Fruit fly (Drosophila melanogaster): ENCODE measurements around the gene Mesh1.

Gene Mesh1

DNA sequence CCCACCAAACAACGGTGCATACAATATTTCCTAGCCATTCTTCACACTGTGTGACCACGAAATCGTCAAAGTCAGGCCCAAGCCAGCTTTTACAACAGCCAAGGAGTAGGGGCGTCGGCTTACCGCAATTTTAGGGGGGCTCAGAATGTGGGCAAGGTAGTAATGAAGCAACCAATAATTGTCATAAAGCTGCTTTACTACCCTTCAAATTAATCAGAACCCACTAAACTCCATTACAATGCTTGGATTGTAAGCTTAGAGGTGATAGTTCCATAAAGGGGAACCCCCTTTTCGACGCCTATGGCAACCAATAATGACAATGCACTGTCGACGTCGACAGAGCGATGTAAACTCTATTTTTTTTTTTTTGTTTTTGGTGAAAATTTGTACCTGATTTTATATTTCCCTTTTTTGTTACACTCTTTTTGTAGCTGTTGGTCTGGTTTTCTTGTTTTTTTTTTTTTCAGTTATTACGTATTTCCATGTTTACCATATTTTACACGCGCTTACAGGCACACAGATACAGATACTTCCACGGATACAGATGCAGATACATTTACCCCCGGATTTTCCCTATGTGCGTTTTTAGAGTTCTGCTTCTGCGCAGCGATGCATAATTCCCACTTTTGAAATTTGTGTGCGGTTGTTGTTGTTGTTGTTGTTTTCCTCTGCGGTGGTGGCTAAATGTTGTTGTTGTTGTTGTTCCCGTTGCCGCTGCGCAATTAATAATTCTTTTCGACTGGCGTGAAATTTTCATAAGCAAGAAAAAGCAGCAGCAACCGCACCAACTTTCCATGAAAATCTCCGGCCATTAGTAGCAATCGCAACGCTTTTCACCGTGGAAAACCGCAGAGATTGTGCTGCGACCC lies 2.5 kb upstream of the Mesh1 start (continued):
- TF ChIP-seq CG9797 (GFP tag; optimal IDR thresholded peaks at IDR 0.05) (no peak), Awh (GFP tag; IDR thresholded peaks at IDR 0.05) (peak; percentile 71; the same call in 1 of the 2 replicates), CG7963 (GFP tag; IDR thresholded peaks at IDR 0.05; ENCODE audit: partially characterized antibody) (no peak), CG12299 (tag; optimal IDR thresholded peaks at IDR 0.05) (peak; percentile 59), CG11247 (GFP tag; IDR thresholded peaks at IDR 0.05) (peak; percentile 32; the same call in 1 of the 2 replicates), HLH4C (GFP tag; IDR thresholded peaks at IDR 0.05; ENCODE audit: partially characterized antibody) (no peak), CG9215 (GFP tag; IDR thresholded peaks at IDR 0.05) (peak; percentile 9; the same call in 1 of the 2 replicates), bowl (GFP tag; IDR thresholded peaks at IDR 0.05) (no peak), chinmo (GFP tag; IDR thresholded peaks at IDR 0.05; ENCODE audit: partially characterized antibody) (no peak), dmrt11E (tag; optimal IDR thresholded peaks at IDR 0.05) (peak; percentile 76), CG7839 (tag; optimal IDR thresholded peaks at IDR 0.05) (peak; percentile 81), mirr (GFP tag; optimal IDR thresholded peaks at IDR 0.05) (no peak), Doc2 (GFP tag; IDR thresholded peaks at IDR 0.05) (peak; percentile 51; the same call in 1 of the 2 replicates), Poxn (GFP tag; IDR thresholded peaks at IDR 0.05) (no peak), gce (GFP tag; IDR thresholded peaks at IDR 0.05) (peak; percentile 76), mld (GFP tag; IDR thresholded peaks at IDR 0.05; ENCODE audit: partially characterized antibody) (no peak), HLHmδ (GFP tag; optimal IDR thresholded peaks at IDR 0.05) (no peak), Abd-B (GFP tag; optimal IDR thresholded peaks at IDR 0.05) (peak; percentile 75), Asciz (GFP tag; optimal IDR thresholded peaks at IDR 0.05) (peak; percentile 72), CG7928 (GFP tag; optimal IDR thresholded peaks at IDR 0.05) (no peak), CG15696 (tag; optimal IDR thresholded peaks at IDR 0.05) (peak; percentile 51), lilli (GFP tag; optimal IDR thresholded peaks at IDR 0.05) (peak; percentile 55), CG34376 (GFP tag; optimal IDR thresholded peaks at IDR 0.05) (no peak), row (GFP tag; IDR thresholded peaks at IDR 0.05) (peak; percentile 80), Nf-YA (GFP tag; IDR thresholded peaks at IDR 0.05) (peak; percentile 71), CG3281 (GFP tag; optimal IDR thresholded peaks at IDR 0.05) (peak; percentile 31), Ssrp (tag; optimal IDR thresholded peaks at IDR 0.05) (peak; percentile 84), h (optimal IDR thresholded peaks at IDR 0.05) (no peak), Usf (GFP tag; optimal IDR thresholded peaks at IDR 0.05) (peak; percentile 39), bigmax (GFP tag; optimal IDR thresholded peaks at IDR 0.05) (no peak), CG7556 (GFP tag; optimal IDR thresholded peaks at IDR 0.05) (peak; percentile 72), CG11504 (tag; optimal IDR thresholded peaks at IDR 0.05) (peak; percentile 88), jing (GFP tag; optimal IDR thresholded peaks at IDR 0.05) (peak; percentile 73), CG1832 (GFP tag; optimal IDR thresholded peaks at IDR 0.05) (no peak), abd-A (tag; optimal IDR thresholded peaks at IDR 0.05) (no peak), ato (GFP tag; IDR thresholded peaks at IDR 0.05; ENCODE audit: partially characterized antibody) (no peak), Dip3 (GFP tag; optimal IDR thresholded peaks at IDR 0.05) (no peak), run (tag; optimal IDR thresholded peaks at IDR 0.05) (peak; percentile 65), Hand (GFP tag; optimal IDR thresholded peaks at IDR 0.05) (no peak), al (GFP tag; IDR thresholded peaks at IDR 0.05) (0 out of 2 replicates have a peak, but pooled peaks have one; percentile 13), CG1603 (tag; optimal IDR thresholded peaks at IDR 0.05) (peak; percentile 92), CG33557 (GFP tag; optimal IDR thresholded peaks at IDR 0.05) (peak; percentile 57), corto (GFP tag; optimal IDR thresholded peaks at IDR 0.05) (no peak), D19A (tag; optimal IDR thresholded peaks at IDR 0.05) (peak; percentile 71), lmd (GFP tag; IDR thresholded peaks at IDR 0.05) (peak; percentile 82), CG9609 (GFP tag; optimal IDR thresholded peaks at IDR 0.05) (peak; percentile 72), p53 (GFP tag; optimal IDR thresholded peaks at IDR 0.05) (no peak), yki (optimal IDR thresholded peaks at IDR 0.05) (no peak), pum (GFP tag; optimal IDR thresholded peaks at IDR 0.05) (peak; percentile 80)
